Fruit fly (Drosophila melanogaster): Measurements from ENCODE around the gene CG45307.

- TF ChIP-seq Gug (GFP tag; IDR thresholded peaks at IDR 0.05) (peak; percentile 69), Hr4 (GFP tag; optimal IDR thresholded peaks at IDR 0.05) (peak; percentile 93), Met (GFP tag; optimal IDR thresholded peaks at IDR 0.05) (peak; percentile 90), Blimp-1 (GFP tag; optimal IDR thresholded peaks at IDR 0.05) (peak; percentile 70), cyc (GFP tag; optimal IDR thresholded peaks at IDR 0.05) (peak; percentile 82), CG6854 (GFP tag; optimal IDR thresholded peaks at IDR 0.05) (peak; percentile 57), Hr38 (GFP tag; optimal IDR thresholded peaks at IDR 0.05) (no peak), pdm3 (GFP tag; optimal IDR thresholded peaks at IDR 0.05) (peak; percentile 91), Eip93F (GFP tag; optimal IDR thresholded peaks at IDR 0.05) (no peak), OdsH (GFP tag; optimal IDR thresholded peaks at IDR 0.05) (peak; percentile 94), CG11762 (GFP tag; optimal IDR thresholded peaks at IDR 0.05; ENCODE audit: insufficient read depth) (peak; percentile 83), vri (GFP tag; optimal IDR thresholded peaks at IDR 0.05) (peak; percentile 92), achi (GFP tag; optimal IDR thresholded peaks at IDR 0.05) (peak; percentile 92)
These were observed 34.1 kb downstream of the CG45307 start for dm6 chr2L:8717618-8718336.
